Worm (Caenorhabditis elegans): ENCODE measurements around the gene srt-6.

srt-6 gene

DNA sequence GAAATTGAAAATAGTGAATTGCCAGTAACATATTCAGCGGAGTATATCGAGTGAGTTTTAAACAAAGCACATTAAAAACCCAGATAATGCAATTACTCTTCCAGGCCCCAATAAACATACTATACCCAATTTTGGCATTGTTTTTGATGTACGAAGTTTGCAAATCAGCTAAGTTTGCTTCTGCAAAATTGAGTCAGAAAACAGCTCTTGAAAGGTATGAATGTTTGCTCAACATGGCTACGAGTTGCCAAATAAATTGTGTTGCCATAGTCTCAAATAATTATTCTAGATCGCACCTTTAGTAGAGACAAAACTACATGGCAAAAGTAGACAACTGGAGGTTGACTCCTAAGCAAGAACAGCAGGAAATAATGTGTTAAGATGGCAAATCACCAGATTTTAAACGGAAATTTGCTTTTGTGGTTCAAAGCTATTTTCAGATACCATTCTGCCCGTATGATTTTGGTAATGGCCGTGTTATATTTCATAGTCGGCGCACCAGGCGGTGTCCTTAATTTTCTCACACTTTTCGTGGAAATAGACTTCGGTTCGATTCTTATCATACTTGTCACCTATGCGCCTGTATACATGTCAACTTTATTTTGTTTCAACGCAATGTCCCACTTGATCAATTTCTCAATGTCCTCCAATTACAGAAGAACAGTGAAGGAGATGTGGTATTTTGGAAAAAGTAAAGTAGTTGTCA is 24.0 kb upstream of the srt-6 start (continued):
- TF ChIP-seq rec-8 (tag; optimal IDR thresholded peaks at IDR 0.05) (no peak), snpc-1.1 (tag; optimal IDR thresholded peaks at IDR 0.05; ENCODE audit: insufficient read depth) (no peak), ztf-26 (tag; optimal IDR thresholded peaks at IDR 0.05) (peak; percentile 40), mcd-1 (GFP tag; IDR thresholded peaks at IDR 0.05) (no peak), pbrm-1 (GFP tag; IDR thresholded peaks at IDR 0.05) (peak; percentile 64; the same call in 1 of the 2 replicates), hmg-1.2 (GFP tag; IDR thresholded peaks at IDR 0.05) (peak; percentile 18; the same call in 1 of the 2 replicates), madf-3 (GFP tag; IDR thresholded peaks at IDR 0.05) (0 out of 2 replicates have a peak, but pooled peaks have one; percentile 2), ekl-4 (GFP tag; IDR thresholded peaks at IDR 0.05) (0 out of 2 replicates have a peak, but pooled peaks have one; percentile 8), ceh-79 (tag; optimal IDR thresholded peaks at IDR 0.05) (peak; percentile 21), attf-3 (GFP tag; conservative IDR thresholded peaks at IDR 0.05) (no peak), pha-4 (tag; optimal IDR thresholded peaks at IDR 0.05) (peak; percentile 83), him-1 (tag; optimal IDR thresholded peaks at IDR 0.05) (no peak), fkh-3 (tag; optimal IDR thresholded peaks at IDR 0.05) (peak; percentile 1), gei-17 (GFP tag; optimal IDR thresholded peaks at IDR 0.05) (no peak), egrh-3 (GFP tag; IDR thresholded peaks at IDR 0.05) (no peak), lir-1 (GFP tag; conservative IDR thresholded peaks at IDR 0.05) (no peak), lsy-27 (tag; optimal IDR thresholded peaks at IDR 0.05; ENCODE audit: borderline replicate concordance, insufficient read depth) (no peak), zim-3 (tag; optimal IDR thresholded peaks at IDR 0.05) (peak; percentile 65), rcor-1 (GFP tag; IDR thresholded peaks at IDR 0.05) (no peak), ccch-3 (GFP tag; optimal IDR thresholded peaks at IDR 0.05) (no peak), rpc-1 (optimal IDR thresholded peaks at IDR 0.05) (no peak), rpc-1 (tag; optimal IDR thresholded peaks at IDR 0.05) (no peak), K11D2.4 (GFP tag; IDR thresholded peaks at IDR 0.05) (no peak; the same call in 1 of the 2 replicates), akir-1 (GFP tag; optimal IDR thresholded peaks at IDR 0.05) (no peak), athp-1 (tag; optimal IDR thresholded peaks at IDR 0.05) (peak; percentile 46), snpc-3.4 (tag; optimal IDR thresholded peaks at IDR 0.05) (no peak), F39B2.1 (GFP tag; IDR thresholded peaks at IDR 0.05) (no peak), dpff-1 (tag; optimal IDR thresholded peaks at IDR 0.05) (no peak), ztf-18 (tag; optimal IDR thresholded peaks at IDR 0.05) (no peak), ceh-27 (GFP tag; optimal IDR thresholded peaks at IDR 0.05) (peak; percentile 9), F10E7.11 (tag; optimal IDR thresholded peaks at IDR 0.05) (no peak), madf-6 (GFP tag; IDR thresholded peaks at IDR 0.05) (peak; percentile 22; the same call in 1 of the 2 replicates), lag-1 (GFP tag; IDR thresholded peaks at IDR 0.05) (no peak), C06A6.2 (GFP tag; conservative IDR thresholded peaks at IDR 0.05) (peak; percentile 59), die-1 (tag; optimal IDR thresholded peaks at IDR 0.05) (no peak), let-526 (GFP tag; IDR thresholded peaks at IDR 0.05) (no peak), tbp1 (GFP tag; optimal IDR thresholded peaks at IDR 0.05) (peak; percentile 38), B0261.1 (tag; optimal IDR thresholded peaks at IDR 0.05) (no peak), nfya-1 (tag; optimal IDR thresholded peaks at IDR 0.05; ENCODE audit: borderline replicate concordance, insufficient read depth) (no peak), F52B5.7 (tag; optimal IDR thresholded peaks at IDR 0.05) (peak; percentile 96), repo-1 (tag; optimal IDR thresholded peaks at IDR 0.05) (peak; percentile 78), Y79H2A.3 (GFP tag; conservative IDR thresholded peaks at IDR 0.05) (no peak), ceh-58 (GFP tag; IDR thresholded peaks at IDR 0.05) (no peak), C17E4.6 (GFP tag; IDR thresholded peaks at IDR 0.05) (no peak), aptf-2 (GFP tag; conservative IDR thresholded peaks at IDR 0.05) (no peak), lsl-1 (GFP tag; optimal IDR thresholded peaks at IDR 0.05) (no peak), lin-26 (GFP tag; IDR thresholded peaks at IDR 0.05) (no peak; the same call in 1 of the 2 replicates)

Measured in whole organism, young adult.